Worm (Caenorhabditis elegans) whole organism, late embryonic: Measurements from ENCODE around the gene bus-4.

Source experiments
- T23F11.4 ChIP-seq: fragments of 200-800 bp; sonication (Bioruptor generic); optimal IDR thresholded peaks from 2 replicates; lab custom pipeline; 2018; ENCODE audit warnings: mild to moderate bottlenecking, missing genetic modification characterization, missing compliant biosample characterization
- hlh-8 ChIP-seq: sonication (generic microtip); optimal IDR thresholded peaks from 2 replicates; lab custom pipeline; 2016; ENCODE audit warnings: missing genotype, missing genetic modification characterization, missing compliant biosample characterization

DNA sequence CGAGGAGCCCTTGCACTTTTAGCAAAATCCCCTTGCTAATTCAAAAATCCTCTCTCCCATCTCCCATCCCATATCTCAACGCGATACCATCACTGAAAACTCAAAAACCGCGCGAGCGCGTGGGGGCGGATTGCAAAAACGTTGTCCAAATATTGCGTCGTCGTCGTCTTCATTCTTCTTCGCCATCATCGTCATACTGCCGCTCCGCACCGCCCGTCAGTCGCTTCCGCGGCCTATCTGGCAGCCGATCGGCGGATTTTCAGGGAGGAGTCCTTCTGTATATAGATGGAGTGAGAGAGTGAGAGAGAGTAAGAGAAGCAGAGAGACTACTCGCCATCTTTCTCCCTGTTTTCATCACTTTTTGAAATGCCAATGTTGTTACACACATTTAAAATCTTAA, 1.2 kb upstream of the bus-4 start:
- TF ChIP-seq hlh-8, result no peak
- TF ChIP-seq T23F11.4 (GFP tag; lab: Kevin White, UChicago), result no peak
